Worm (Caenorhabditis elegans): ENCODE results near the gene ins-13.
"Not testable (repeated sequence)": the region's sequence is repeated elsewhere in the genome, so short reads cannot be mapped to it uniquely, and the experiment has no call there.

- not testable (repeated sequence) for TF ChIP-seq ama-1 (optimal IDR thresholded peaks at IDR 0.05); scrt-1 (GFP tag; IDR thresholded peaks at IDR 0.05); flt-1 (GFP tag; IDR thresholded peaks at IDR 0.05); B0310.2 (tag; optimal IDR thresholded peaks at IDR 0.05)
These were observed 4.6 kb downstream of the ins-13 start, which contains the start of gene hlh-27 for ce11 chrII:5540113-5540512.

All from whole organism, early embryonic.